Fruit fly (Drosophila melanogaster) whole organism, embryonic: ENCODE data around the gene Atx2.

Source experiments
- Aef1 ChIP-seq: fragments of 200-800 bp; sonication (Bioruptor generic); IDR thresholded peaks from 3 replicates; pipeline ENCODE4 v1.3.6; 2022; ENCODE audit warnings: missing biosample characterization, missing genetic modification characterization
- Awh ChIP-seq: fragments of 200-800 bp; sonication (Bioruptor generic); IDR thresholded peaks from 2 replicates; pipeline ENCODE4, ENCODE4 v1.3.6; 2022; ENCODE audit warnings: missing biosample characterization, missing genetic modification characterization
- B-H1 ChIP-seq: fragments of 200-800 bp; sonication (Bioruptor generic); IDR thresholded peaks from 3 replicates; pipeline ENCODE4 v1.3.6; 2022; ENCODE audit warnings: missing biosample characterization, missing genetic modification characterization
- CG10209 ChIP-seq: fragments of 200-800 bp; sonication (Bioruptor generic); optimal IDR thresholded peaks from 3 replicates; lab custom pipeline; 2017; ENCODE audit warnings: missing biosample characterization, mild to moderate bottlenecking, missing genetic modification characterization, missing genetic modification reagents
- CG11085 ChIP-seq: fragments of 200-800 bp; sonication (Bioruptor generic); IDR thresholded peaks from 2 replicates; pipeline ENCODE4 v1.3.6; 2022; ENCODE audit warnings: missing biosample characterization, missing genetic modification characterization
- CG12299 ChIP-seq: fragments of 200-800 bp; sonication (Bioruptor generic); optimal IDR thresholded peaks from 2 replicates; lab custom pipeline; 2018; ENCODE audit warnings: missing biosample characterization, mild to moderate bottlenecking, missing genetic modification characterization
- CG18599 ChIP-seq: fragments of 200-800 bp; sonication (Bioruptor generic); optimal IDR thresholded peaks from 3 replicates; lab custom pipeline; 2017; ENCODE audit warnings: missing biosample characterization, missing genetic modification characterization, mild to moderate bottlenecking, moderate library complexity, missing genetic modification reagents
- CG2120 ChIP-seq: fragments of 200-800 bp; sonication (Bioruptor generic); optimal IDR thresholded peaks from 3 replicates; lab custom pipeline; 2016; ENCODE audit warnings: missing biosample characterization, missing genetic modification characterization
- CG2678 ChIP-seq: fragments of 200-800 bp; sonication (Bioruptor generic); optimal IDR thresholded peaks from 3 replicates; lab custom pipeline; 2019; ENCODE audit warnings: missing biosample characterization, mild to moderate bottlenecking, missing genetic modification characterization, moderate library complexity
- CG31441 ChIP-seq: fragments of 200-800 bp; sonication (Bioruptor generic); IDR thresholded peaks from 2 replicates; pipeline ENCODE4 v1.3.6; 2022; ENCODE audit warnings: missing biosample characterization, missing genetic modification characterization
- CG32767 ChIP-seq: fragments of 200-800 bp; sonication (Bioruptor generic); IDR thresholded peaks from 2 replicates; pipeline ENCODE4 v1.3.6; 2022; ENCODE audit warnings: missing biosample characterization, missing genetic modification characterization
- CG3281 ChIP-seq: fragments of 200-800 bp; sonication (Bioruptor generic); optimal IDR thresholded peaks from 3 replicates; lab custom pipeline; 2017; ENCODE audit warnings: missing biosample characterization, mild to moderate bottlenecking, missing genetic modification characterization
- CG34224 ChIP-seq: fragments of 200-800 bp; sonication (Bioruptor generic); IDR thresholded peaks from 3 replicates; pipeline ENCODE4 v1.3.6; 2022; ENCODE audit warnings: missing biosample characterization, missing genetic modification characterization; ENCODE audit not compliant: partially characterized antibody
- CG4820 ChIP-seq: fragments of 200-800 bp; sonication (Bioruptor generic); optimal IDR thresholded peaks from 3 replicates; lab custom pipeline; 2016; ENCODE audit warnings: missing biosample characterization, missing genetic modification characterization
- CG5180 ChIP-seq: fragments of 200-800 bp; sonication (Bioruptor generic); optimal IDR thresholded peaks from 3 replicates; lab custom pipeline; 2017; ENCODE audit warnings: missing biosample characterization, missing genetic modification characterization, mild to moderate bottlenecking, moderate library complexity, missing genetic modification reagents
- CG6854 ChIP-seq: fragments of 200-800 bp; sonication (Bioruptor generic); optimal IDR thresholded peaks from 3 replicates; lab custom pipeline; 2017; ENCODE audit warnings: missing biosample characterization, mild to moderate bottlenecking, missing genetic modification characterization
- CG7556 ChIP-seq: fragments of 200-800 bp; sonication (Bioruptor generic); optimal IDR thresholded peaks from 2 replicates; lab custom pipeline; 2017; ENCODE audit warnings: missing biosample characterization, mild to moderate bottlenecking, missing genetic modification characterization
- CG8290 ChIP-seq, 3 experiments: fragments of 200-800 bp; sonication (Bioruptor generic); optimal IDR thresholded peaks; 2 replicates each; lab custom pipeline; 2016 to 2019; ENCODE audit warnings: missing biosample characterization in 3 of 3, missing genetic modification characterization in 3 of 3, mild to moderate bottlenecking in 2 of 3, moderate library complexity in 1 of 3
- CG8359 ChIP-seq: fragments of 200-800 bp; sonication (Bioruptor generic); optimal IDR thresholded peaks from 2 replicates; lab custom pipeline; 2017; ENCODE audit warnings: missing biosample characterization, mild to moderate bottlenecking, missing genetic modification characterization, borderline replicate concordance
- CG9609 ChIP-seq: fragments of 200-800 bp; sonication (Bioruptor generic); optimal IDR thresholded peaks from 3 replicates; lab custom pipeline; 2016; ENCODE audit warnings: missing biosample characterization, missing genetic modification characterization
- ERR ChIP-seq: fragments of 200-800 bp; sonication (Bioruptor generic); optimal IDR thresholded peaks from 2 replicates; lab custom pipeline; 2016; ENCODE audit warnings: missing biosample characterization, missing genetic modification characterization
- Ets65A ChIP-seq: fragments of 200-800 bp; sonication (Bioruptor generic); peaks from one replicate; lab custom pipeline; 2016; ENCODE audit warnings: missing biosample characterization, missing genetic modification characterization
- H2.0 ChIP-seq: fragments of 200-800 bp; sonication (Bioruptor generic); IDR thresholded peaks from 2 replicates; pipeline ENCODE4 v1.3.6; 2022; ENCODE audit warnings: missing biosample characterization, missing genetic modification characterization
- HHEX ChIP-seq: fragments of 200-800 bp; sonication (Bioruptor generic); optimal IDR thresholded peaks from 3 replicates; lab custom pipeline; 2017; ENCODE audit warnings: missing biosample characterization, mild to moderate bottlenecking, missing genetic modification characterization, missing genetic modification reagents
- Kr ChIP-seq: fragments of 200-800 bp; sonication (Bioruptor generic); optimal IDR thresholded peaks from 2 replicates; lab custom pipeline; 2017; ENCODE audit warnings: missing biosample characterization, mild to moderate bottlenecking, missing genetic modification characterization
- MBD-R2 ChIP-seq: fragments of 200-800 bp; sonication (Bioruptor generic); IDR thresholded peaks from 2 replicates; pipeline ENCODE4 v1.3.6; 2022; ENCODE audit warnings: missing biosample characterization, missing genetic modification characterization
- Rfx ChIP-seq: fragments of 200-800 bp; sonication (Bioruptor generic); IDR thresholded peaks from 2 replicates; pipeline ENCODE4 v1.3.6; 2022; ENCODE audit warnings: missing biosample characterization, missing genetic modification characterization
- TFAM ChIP-seq: fragments of 200-800 bp; sonication (Bioruptor generic); optimal IDR thresholded peaks from 2 replicates; lab custom pipeline; 2017; ENCODE audit warnings: missing biosample characterization, missing genetic modification characterization, inconsistent platforms
- Taf1 ChIP-seq: fragments of 200-800 bp; sonication (Bioruptor generic); IDR thresholded peaks from 2 replicates; pipeline ENCODE4 v1.3.6; 2022; ENCODE audit warnings: missing biosample characterization, missing genetic modification characterization
- bcd ChIP-seq: fragments of 200-800 bp; sonication (Bioruptor generic); optimal IDR thresholded peaks from 2 replicates; lab custom pipeline; 2017; ENCODE audit warnings: missing biosample characterization, mild to moderate bottlenecking, missing genetic modification characterization
- br ChIP-seq: fragments of >200 bp; optimal IDR thresholded peaks from 2 replicates; lab custom pipeline; 2017
- bsh ChIP-seq, 2 experiments: fragments of 200-800 bp; sonication (Bioruptor generic); optimal IDR thresholded peaks; 2 replicates each; lab custom pipeline; 2017 to 2018; ENCODE audit warnings: mild to moderate bottlenecking in 2 of 2, missing biosample characterization in 2 of 2, missing genetic modification characterization in 2 of 2, moderate library complexity in 1 of 2
- chm ChIP-seq: fragments of 200-800 bp; sonication (Bioruptor generic); IDR thresholded peaks from 2 replicates; pipeline ENCODE4 v1.3.6; 2022; ENCODE audit warnings: missing biosample characterization, missing genetic modification characterization
- crol ChIP-seq: fragments of 200-800 bp; sonication (Bioruptor generic); IDR thresholded peaks from 2 replicates; pipeline ENCODE4 v1.3.6; 2022; ENCODE audit warnings: missing biosample characterization, missing genetic modification characterization
- dmrt11E ChIP-seq: fragments of 200-800 bp; sonication (Bioruptor generic); optimal IDR thresholded peaks from 3 replicates; lab custom pipeline; 2018; ENCODE audit warnings: missing biosample characterization, mild to moderate bottlenecking, missing genetic modification characterization, moderate library complexity
- esg ChIP-seq: fragments of 200-800 bp; sonication (Bioruptor generic); conservative IDR thresholded peaks from 2 replicates; pipeline ENCODE4 v1.3.6; 2022; ENCODE audit warnings: missing biosample characterization, missing genetic modification characterization
- gem ChIP-seq: fragments of 200-800 bp; sonication (Bioruptor generic); optimal IDR thresholded peaks from 2 replicates; lab custom pipeline; 2019; ENCODE audit warnings: missing biosample characterization, mild to moderate bottlenecking, missing genetic modification characterization, moderate library complexity
- hth ChIP-seq: fragments of >200 bp; optimal IDR thresholded peaks from 2 replicates; lab custom pipeline; 2017; ENCODE audit warnings: inconsistent platforms
- jigr1 ChIP-seq: fragments of 200-800 bp; sonication (Bioruptor generic); IDR thresholded peaks from 3 replicates; pipeline ENCODE4 v1.3.6; 2022; ENCODE audit warnings: missing biosample characterization, missing genetic modification characterization
- lab ChIP-seq: fragments of 200-800 bp; sonication (Bioruptor generic); optimal IDR thresholded peaks from 3 replicates; lab custom pipeline; 2017; ENCODE audit warnings: missing biosample characterization, missing genetic modification characterization, mild to moderate bottlenecking, moderate library complexity, missing genetic modification reagents
- nerfin-2 ChIP-seq: fragments of 200-800 bp; sonication (Bioruptor generic); IDR thresholded peaks from 2 replicates; pipeline ENCODE4 v1.3.6; 2022; ENCODE audit warnings: missing biosample characterization, missing genetic modification characterization; ENCODE audit not compliant: partially characterized antibody
- pho ChIP-seq: fragments of 200-800 bp; sonication (Bioruptor generic); optimal IDR thresholded peaks from 2 replicates; lab custom pipeline; 2016; ENCODE audit warnings: missing biosample characterization, missing genetic modification characterization
- row ChIP-seq: fragments of 200-800 bp; sonication (Bioruptor generic); IDR thresholded peaks from 3 replicates; pipeline ENCODE4 v1.3.6; 2022; ENCODE audit warnings: missing biosample characterization, missing genetic modification characterization
- slp2 ChIP-seq: fragments of 200-800 bp; sonication (Bioruptor generic); optimal IDR thresholded peaks from 2 replicates; lab custom pipeline; 2016; ENCODE audit warnings: missing biosample characterization, missing genetic modification characterization
- sob ChIP-seq: fragments of 200-800 bp; sonication (Bioruptor generic); IDR thresholded peaks from 2 replicates; pipeline ENCODE4 v1.3.6; 2022; ENCODE audit warnings: missing biosample characterization, missing genetic modification characterization
- tna ChIP-seq: fragments of 200-800 bp; sonication (Bioruptor generic); IDR thresholded peaks from 2 replicates; pipeline ENCODE4 v1.3.6; 2022; ENCODE audit warnings: missing biosample characterization, missing genetic modification characterization; ENCODE audit not compliant: partially characterized antibody
- ttk ChIP-seq: fragments of 200-800 bp; sonication (Bioruptor generic); IDR thresholded peaks from 2 replicates; pipeline ENCODE4 v2.1.2; 2022; ENCODE audit warnings: missing biosample characterization, missing genetic modification characterization
- vnd ChIP-seq: fragments of 200-800 bp; sonication (Bioruptor generic); IDR thresholded peaks from 3 replicates; pipeline ENCODE4 v1.3.6; 2022; ENCODE audit warnings: missing biosample characterization, missing genetic modification characterization; ENCODE audit not compliant: partially characterized antibody
- zen ChIP-seq: fragments of 200-800 bp; sonication (Bioruptor generic); optimal IDR thresholded peaks from 3 replicates; lab custom pipeline; 2018; ENCODE audit warnings: missing biosample characterization, mild to moderate bottlenecking, missing genetic modification characterization, moderate library complexity

The Atx2 gene

DNA sequence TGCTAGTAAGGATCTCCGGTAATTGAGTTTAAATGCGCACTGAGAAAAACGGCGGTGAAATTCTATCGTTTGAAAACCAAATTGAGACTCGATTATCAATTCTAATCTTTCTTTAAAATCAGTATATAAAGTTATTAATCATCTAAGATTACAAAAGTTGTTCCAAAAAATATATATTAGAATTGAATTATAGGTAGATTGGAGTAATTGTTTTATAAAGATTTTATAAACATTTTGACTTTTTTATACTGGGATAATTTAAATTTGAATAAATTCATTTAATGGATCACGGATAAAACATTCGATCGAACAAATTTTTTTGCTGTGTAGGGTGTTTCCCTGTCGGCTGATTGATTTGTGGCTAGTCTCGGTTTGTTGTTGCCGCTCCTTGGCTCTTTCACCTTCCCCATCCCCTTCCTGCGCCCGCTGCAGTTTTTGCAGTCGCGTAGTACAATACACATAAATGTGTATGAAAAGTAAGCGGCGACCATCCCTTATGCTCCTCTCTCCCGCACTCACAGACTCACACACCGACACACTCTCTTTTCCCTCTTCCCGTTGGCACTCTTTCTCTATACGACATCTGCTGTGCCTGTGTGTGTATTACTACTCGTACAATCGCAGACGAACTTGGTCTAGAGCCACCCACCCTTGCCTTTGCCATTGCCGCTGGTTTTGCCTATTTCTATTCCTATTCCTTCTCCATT lies 10.8 kb downstream of the Atx2 start (continued):
- TF ChIP-seq CG11085 (GFP tag; lab: Robert Waterston, UW) (no peak), ttk (GFP tag; lab: Robert Waterston, UW) (0 out of 2 replicates have a peak, but pooled peaks have one; percentile 48), esg (GFP tag; lab: Robert Waterston, UW) (peak; percentile 31; the same call in 1 of the 2 replicates), CG12299 (peak; percentile 58), bcd (GFP tag; lab: Kevin White, UChicago) (peak; percentile 69), CG2120 (peak; percentile 32), CG6854 (peak; percentile 8), hth (lab: Kevin White, UChicago) (peak; percentile 70), Rfx (GFP tag; lab: Robert Waterston, UW) (no peak), br (no peak), Awh (GFP tag; lab: Robert Waterston, UW) (no peak), Taf1 (GFP tag; lab: Robert Waterston, UW) (no peak), pho (GFP tag; lab: Kevin White, UChicago) (no peak), CG32767 (GFP tag; lab: Robert Waterston, UW) (0 out of 2 replicates have a peak, but pooled peaks have one; percentile 22), CG3281 (peak; percentile 62), CG2678 (tag; lab: Kevin White, UChicago) (peak; percentile 86), MBD-R2 (GFP tag; lab: Robert Waterston, UW) (no peak), slp2 (GFP tag; lab: Kevin White, UChicago) (no peak), TFAM (no peak), CG18599 (GFP tag; lab: Kevin White, UChicago) (peak; percentile 71), jigr1 (GFP tag; lab: Robert Waterston, UW) (no peak), tna (GFP tag; lab: Robert Waterston, UW) (no peak), B-H1 (no peak), CG34224 (GFP tag; lab: Robert Waterston, UW) (no peak), sob (GFP tag; lab: Robert Waterston, UW) (no peak), H2.0 (GFP tag; lab: Robert Waterston, UW) (0 out of 2 replicates have a peak, but pooled peaks have one; percentile 3), chm (GFP tag; lab: Robert Waterston, UW) (no peak), gem (tag; lab: Kevin White, UChicago) (peak; percentile 93), Ets65A (GFP tag; lab: Kevin White, UChicago) (peak; percentile 90), crol (GFP tag; lab: Robert Waterston, UW) (peak; percentile 74), CG8359 (GFP tag; lab: Kevin White, UChicago) (no peak), zen (tag; lab: Kevin White, UChicago) (peak; percentile 87), bsh (GFP tag; optimal IDR thresholded peaks at IDR 0.05; lab: Kevin White, UChicago) (peak in 1 of 2 experiments; percentile 82), vnd (GFP tag; lab: Robert Waterston, UW) (no peak), CG8290 (GFP tag; optimal IDR thresholded peaks at IDR 0.05; lab: Kevin White, UChicago) (peak; percentile 19), CG8290 (tag; optimal IDR thresholded peaks at IDR 0.05; lab: Kevin White, UChicago) (peak in 1 of 2 experiments; percentile 23), CG9609 (GFP tag; lab: Kevin White, UChicago) (no peak), CG7556 (GFP tag; lab: Kevin White, UChicago) (peak; percentile 95), ERR (GFP tag; lab: Kevin White, UChicago) (no peak), CG10209 (GFP tag; lab: Kevin White, UChicago) (peak; percentile 81), CG5180 (GFP tag; lab: Kevin White, UChicago) (peak; percentile 31), Kr (GFP tag; lab: Kevin White, UChicago) (peak; percentile 75), lab (GFP tag; lab: Kevin White, UChicago) (peak; percentile 48), nerfin-2 (no peak), row (GFP tag; lab: Robert Waterston, UW) (peak; percentile 69), HHEX (GFP tag; lab: Kevin White, UChicago) (peak; percentile 39), dmrt11E (tag; lab: Kevin White, UChicago) (peak; percentile 95), CG31441 (peak; percentile 91), CG4820 (GFP tag; lab: Kevin White, UChicago) (peak; percentile 66), Aef1 (GFP tag; lab: Robert Waterston, UW) (no peak)
